Worm (Caenorhabditis elegans): ENCODE measurements around the gene scl-7.
A peak's percentile ranks its signal among the peaks of the same experiment; 100 is the strongest.

Gene scl-7

ce11 chrIV:13026762-13027161, 43.5 kb upstream of the scl-7 start:
- TF ChIP-seq mef-2 (tag; optimal IDR thresholded peaks at IDR 0.05) (no peak), ztf-4 (tag; optimal IDR thresholded peaks at IDR 0.05) (no peak), sptf-1 (tag; optimal IDR thresholded peaks at IDR 0.05) (no peak), elt-2 (tag; optimal IDR thresholded peaks at IDR 0.05) (peak; percentile 75), rnt-1 (tag; optimal IDR thresholded peaks at IDR 0.05) (no peak), C04F5.9 (tag; optimal IDR thresholded peaks at IDR 0.05) (no peak), hpl-2 (GFP tag; optimal IDR thresholded peaks at IDR 0.05) (no peak), efl-1 (optimal IDR thresholded peaks at IDR 0.05) (no peak), efl-1 (GFP tag; optimal IDR thresholded peaks at IDR 0.05 in 1 of 2) (peak in 1 of 2 experiments; percentile 70), skn-1 (tag; optimal IDR thresholded peaks at IDR 0.05) (no peak), nhr-11 (tag; optimal IDR thresholded peaks at IDR 0.05) (no peak), F16B12.6 (tag; optimal IDR thresholded peaks at IDR 0.05) (no peak), aly-2 (tag; optimal IDR thresholded peaks at IDR 0.05) (no peak), egl-27 (tag; optimal IDR thresholded peaks at IDR 0.05) (no peak), grh-1 (GFP tag; IDR thresholded peaks at IDR 0.05) (no peak), blmp-1 (tag; optimal IDR thresholded peaks at IDR 0.05) (no peak), fkh-10 (GFP tag; optimal IDR thresholded peaks at IDR 0.05) (no peak)

ce11 chrIV:13027801-13028641, 42.2 kb upstream of the scl-7 start:
- TF ChIP-seq ztf-11 (tag; optimal IDR thresholded peaks at IDR 0.05) (peak in 1 of 2 experiments; percentile 15), nhr-47 (tag; optimal IDR thresholded peaks at IDR 0.05) (no peak), unc-86 (tag; optimal IDR thresholded peaks at IDR 0.05) (peak; percentile 1), fkh-4 (tag; optimal IDR thresholded peaks at IDR 0.05; ENCODE audit: borderline replicate concordance) (no peak), ceh-82 (tag; optimal IDR thresholded peaks at IDR 0.05) (no peak), Y116A8C.19 (tag; optimal IDR thresholded peaks at IDR 0.05; ENCODE audit: borderline replicate concordance) (no peak), hpl-2 (GFP tag; optimal IDR thresholded peaks at IDR 0.05) (no peak), tbx-2 (tag; optimal IDR thresholded peaks at IDR 0.05) (peak; percentile 42), nhr-71 (tag; optimal IDR thresholded peaks at IDR 0.05) (peak; percentile 23), sptf-1 (tag; optimal IDR thresholded peaks at IDR 0.05) (no peak), fkh-8 (tag; optimal IDR thresholded peaks at IDR 0.05) (peak; percentile 8), egl-13 (tag; optimal IDR thresholded peaks at IDR 0.05) (peak; percentile 63), alr-1 (tag; optimal IDR thresholded peaks at IDR 0.05; ENCODE audit: borderline replicate concordance) (no peak), ama-1 (optimal IDR thresholded peaks at IDR 0.05) (no peak), aly-2 (tag; optimal IDR thresholded peaks at IDR 0.05) (no peak), lin-14 (GFP tag; optimal IDR thresholded peaks at IDR 0.05) (peak; percentile 70)

- TF ChIP-seq snu-23 (GFP tag; optimal IDR thresholded peaks at IDR 0.05) (no peak), nhr-90 (tag; optimal IDR thresholded peaks at IDR 0.05; ENCODE audit: poor library complexity) (no peak), unc-98 (GFP tag; IDR thresholded peaks at IDR 0.05) (no peak), hpl-2 (GFP tag; optimal IDR thresholded peaks at IDR 0.05) (no peak), aly-2 (tag; optimal IDR thresholded peaks at IDR 0.05) (no peak), efl-1 (optimal IDR thresholded peaks at IDR 0.05) (peak; percentile 29 to 44), efl-1 (GFP tag; optimal IDR thresholded peaks at IDR 0.05 in 1 of 2) (peak; percentile 68 to 95), xbp-1 (tag; optimal IDR thresholded peaks at IDR 0.05) (no peak), nhr-28 (tag; optimal IDR thresholded peaks at IDR 0.05) (no peak), lin-39 (tag; optimal IDR thresholded peaks at IDR 0.05) (no peak), elt-2 (tag; optimal IDR thresholded peaks at IDR 0.05) (peak; percentile 3), Y116A8C.19 (tag; optimal IDR thresholded peaks at IDR 0.05; ENCODE audit: borderline replicate concordance) (no peak), grh-1 (GFP tag; IDR thresholded peaks at IDR 0.05) (no peak), lin-14 (GFP tag; optimal IDR thresholded peaks at IDR 0.05) (no peak), dpl-1 (GFP tag; optimal IDR thresholded peaks at IDR 0.05) (peak in 2 of 3 experiments; percentile 2 to 36), lin-15B (tag; optimal IDR thresholded peaks at IDR 0.05) (no peak), nhr-19 (GFP tag; conservative IDR thresholded peaks at IDR 0.05) (no peak), pag-3 (tag; optimal IDR thresholded peaks at IDR 0.05; ENCODE audit: borderline replicate concordance, insufficient read depth) (no peak), nhr-84 (tag; optimal IDR thresholded peaks at IDR 0.05) (no peak), blmp-1 (tag; optimal IDR thresholded peaks at IDR 0.05) (peak; percentile 16), mdl-1 (tag; optimal IDR thresholded peaks at IDR 0.05) (no peak), F16B12.6 (tag; optimal IDR thresholded peaks at IDR 0.05) (peak; percentile 47), unc-130 (tag; optimal IDR thresholded peaks at IDR 0.05) (no peak), zip-4 (GFP tag; optimal IDR thresholded peaks at IDR 0.05) (no peak), mef-2 (tag; optimal IDR thresholded peaks at IDR 0.05) (no peak)
Measured at ce11 chrIV:13028746-13029673, 41.2 kb upstream of the scl-7 start.

Data from whole organism, L1 larva.